Worm (Caenorhabditis elegans) whole organism, L4 larva: ENCODE results near the gene R02D5.3.
A peak's percentile ranks its signal among the peaks of the same experiment; 100 is the strongest.

Source experiments
- T20F7.1 ChIP-seq: fragments of 200-800 bp; sonication (Bioruptor generic); optimal IDR thresholded peaks from 2 replicates; lab custom pipeline; 2018; ENCODE audit warnings: mild to moderate bottlenecking, missing genetic modification characterization, missing compliant biosample characterization
- Y48G9A.11 ChIP-seq: fragments of 200-800 bp; sonication (Bioruptor generic); IDR thresholded peaks from 2 replicates; pipeline ENCODE4 v1.3.6; 2022; ENCODE audit warnings: missing genetic modification reagents, missing genetic modification characterization, missing compliant biosample characterization
- Y75B8A.6 ChIP-seq: fragments of 200-800 bp; sonication (Bioruptor generic); IDR thresholded peaks from 2 replicates; pipeline ENCODE4 v1.3.6; 2022; ENCODE audit warnings: missing genetic modification reagents, missing genetic modification characterization, missing compliant biosample characterization
- ama-1 ChIP-seq: fragments of 150-350 bp; optimal IDR thresholded peaks from 2 replicates; lab custom pipeline; 2014; ENCODE audit warnings: inconsistent platforms, mixed read lengths
- attf-4 ChIP-seq: sonication (generic microtip); optimal IDR thresholded peaks from 3 replicates; lab custom pipeline; 2017; ENCODE audit warnings: missing biosample characterization, missing genetic modification characterization
- ceh-20 ChIP-seq: fragments of 200-800 bp; sonication (Bioruptor generic); IDR thresholded peaks from 2 replicates; pipeline ENCODE4 v1.3.6; 2022; ENCODE audit warnings: missing genetic modification reagents, missing genetic modification characterization, missing compliant biosample characterization
- daf-16 ChIP-seq, 3 experiments: sonication (generic microtip); optimal IDR thresholded peaks; 2 replicates each; lab custom pipeline; 2016 to 2017; ENCODE audit warnings: missing genetic modification characterization in 3 of 3, missing genetic modification reagents in 3 of 3, mild to moderate bottlenecking in 2 of 3, missing compliant biosample characterization in 2 of 3, missing biosample characterization in 1 of 3, moderate library complexity in 1 of 3
- daf-8 ChIP-seq: fragments of 200-800 bp; sonication (Bioruptor generic); IDR thresholded peaks from 2 replicates; pipeline ENCODE4 v1.3.6; 2022; ENCODE audit warnings: missing genetic modification characterization, missing compliant biosample characterization
- dmd-6 ChIP-seq: fragments of 200-800 bp; sonication (Bioruptor generic); IDR thresholded peaks from 2 replicates; pipeline ENCODE4 v1.3.6; 2022; ENCODE audit warnings: missing genetic modification reagents, missing genetic modification characterization, missing compliant biosample characterization
- dpl-1 ChIP-seq: fragments of 150-350 bp; optimal IDR thresholded peaks from 2 replicates; lab custom pipeline; 2014; ENCODE audit warnings: missing biosample characterization, missing genetic modification reagents, missing genetic modification characterization
- dve-1 ChIP-seq: sonication (generic microtip); optimal IDR thresholded peaks from 2 replicates; lab custom pipeline; 2017; ENCODE audit warnings: antibody characterized with exemption, mild to moderate bottlenecking, missing genetic modification characterization, missing compliant biosample characterization; ENCODE audit not compliant: insufficient read depth
- gei-8 ChIP-seq: fragments of 200-800 bp; sonication (Bioruptor generic); optimal IDR thresholded peaks from 2 replicates; lab custom pipeline; 2018; ENCODE audit warnings: mild to moderate bottlenecking, missing genetic modification characterization, missing compliant biosample characterization
- hlh-11 ChIP-seq: fragments of 200-800 bp; sonication (Bioruptor generic); optimal IDR thresholded peaks from 2 replicates; lab custom pipeline; 2018; ENCODE audit warnings: mild to moderate bottlenecking, missing genetic modification characterization, missing compliant biosample characterization
- hmg-1.1 ChIP-seq: fragments of 200-800 bp; sonication (Bioruptor generic); IDR thresholded peaks from 2 replicates; pipeline ENCODE4 v1.3.6; 2022; ENCODE audit warnings: missing genetic modification reagents, missing genetic modification characterization, missing compliant biosample characterization
- lin-29 ChIP-seq: fragments of 200-800 bp; sonication (Bioruptor generic); IDR thresholded peaks from 2 replicates; pipeline ENCODE4 v1.3.6; 2022; ENCODE audit warnings: missing genetic modification reagents, missing genetic modification characterization, missing compliant biosample characterization
- mep-1 ChIP-seq: fragments of 150-350 bp; sonication (generic microtip); optimal IDR thresholded peaks from 3 replicates; lab custom pipeline; 2014; ENCODE audit warnings: missing biosample characterization, missing genetic modification characterization
- nhr-111 ChIP-seq: fragments of 200-800 bp; sonication (Bioruptor generic); optimal IDR thresholded peaks from 2 replicates; lab custom pipeline; 2018; ENCODE audit warnings: mild to moderate bottlenecking, missing genetic modification characterization, missing compliant biosample characterization
- nhr-28 ChIP-seq: fragments of 150-350 bp; optimal IDR thresholded peaks from 2 replicates; lab custom pipeline; 2014; ENCODE audit warnings: missing biosample characterization, missing genetic modification characterization
- nhr-41 ChIP-seq: fragments of 200-800 bp; sonication (Bioruptor generic); IDR thresholded peaks from 2 replicates; pipeline ENCODE4 v1.3.6; 2022; ENCODE audit warnings: missing genetic modification reagents, missing genetic modification characterization, missing compliant biosample characterization
- nhr-6 ChIP-seq: fragments of 150-350 bp; optimal IDR thresholded peaks from 2 replicates; lab custom pipeline; 2014; ENCODE audit warnings: missing biosample characterization, missing genetic modification characterization
- pqm-1 ChIP-seq: sonication (generic microtip); optimal IDR thresholded peaks from 2 replicates; lab custom pipeline; 2017; ENCODE audit warnings: missing biosample characterization, missing genetic modification characterization
- rbr-2 ChIP-seq: sonication (generic microtip); optimal IDR thresholded peaks from 2 replicates; lab custom pipeline; 2016; ENCODE audit warnings: missing genotype, missing genetic modification characterization, missing compliant biosample characterization
- sdz-12 ChIP-seq: fragments of 200-800 bp; sonication (Bioruptor generic); optimal IDR thresholded peaks from 2 replicates; lab custom pipeline; 2018; ENCODE audit warnings: mild to moderate bottlenecking, missing genetic modification characterization, missing compliant biosample characterization
- set-16 ChIP-seq: fragments of 200-800 bp; sonication (Bioruptor generic); IDR thresholded peaks from 2 replicates; pipeline ENCODE4 v1.3.6; 2022; ENCODE audit warnings: missing genetic modification reagents, missing genetic modification characterization, missing compliant biosample characterization
- skn-1 ChIP-seq: fragments of 150-350 bp; optimal IDR thresholded peaks from 2 replicates; lab custom pipeline; 2014; ENCODE audit warnings: missing biosample characterization, missing genetic modification characterization
- tra-1 ChIP-seq: fragments of 200-800 bp; sonication (Bioruptor generic); IDR thresholded peaks from 2 replicates; pipeline ENCODE4 v1.3.6; 2022; ENCODE audit warnings: missing genetic modification reagents, missing genetic modification characterization, missing compliant biosample characterization
- unc-62 ChIP-seq, 3 experiments: fragments of 150-350 bp in 1 of 3; sonication (generic microtip); optimal IDR thresholded peaks in 2 of 3; peaks in 1 of 3; 1 replicate in 1 of 3; 2 replicates in 2 of 3; lab custom pipeline; 2014 to 2017; ENCODE audit warnings: missing biosample characterization in 3 of 3, missing genetic modification characterization in 3 of 3, missing genetic modification reagents in 3 of 3, missing genotype in 1 of 3
- zfp-3 ChIP-seq: fragments of 200-800 bp; sonication (Bioruptor generic); conservative IDR thresholded peaks from 2 replicates; pipeline ENCODE4 v1.3.6; 2022; ENCODE audit warnings: missing genetic modification reagents, missing genetic modification characterization, missing compliant biosample characterization

Gene R02D5.3

DNA sequence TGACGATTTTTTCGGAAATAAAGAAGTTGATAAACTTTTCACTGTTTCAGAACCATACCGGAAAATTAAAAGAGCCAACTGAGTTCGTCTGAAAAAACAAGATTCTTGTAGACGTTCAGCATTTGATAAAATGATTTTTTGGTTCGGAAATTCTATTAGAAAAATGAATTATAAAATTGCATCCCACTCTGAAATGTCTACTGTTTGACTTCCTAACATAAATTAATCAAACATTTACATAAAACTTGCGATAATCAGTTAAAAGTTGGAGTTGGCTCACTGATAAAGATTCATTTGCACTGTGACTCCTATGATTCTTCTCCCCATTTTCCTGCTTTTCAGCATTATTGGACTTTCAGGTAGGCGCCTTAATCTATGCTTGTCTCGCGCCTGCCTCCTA is 14.0 kb upstream of the R02D5.3 start, which contains the start of gene clec-57:
TSS of gene clec-57 (plus strand) at position 301 of the 400 bp plus-strand sequence.
- TF ChIP-seq unc-62 (GFP tag; optimal IDR thresholded peaks at IDR 0.05 in 1 of 2; lab: Kevin White, UChicago) (peak in 1 of 2 experiments; percentile 88), unc-62 (tag; optimal IDR thresholded peaks at IDR 0.05; lab: Kevin White, UChicago) (no peak), dmd-6 (GFP tag; lab: Robert Waterston, UW) (no peak)

DNA sequence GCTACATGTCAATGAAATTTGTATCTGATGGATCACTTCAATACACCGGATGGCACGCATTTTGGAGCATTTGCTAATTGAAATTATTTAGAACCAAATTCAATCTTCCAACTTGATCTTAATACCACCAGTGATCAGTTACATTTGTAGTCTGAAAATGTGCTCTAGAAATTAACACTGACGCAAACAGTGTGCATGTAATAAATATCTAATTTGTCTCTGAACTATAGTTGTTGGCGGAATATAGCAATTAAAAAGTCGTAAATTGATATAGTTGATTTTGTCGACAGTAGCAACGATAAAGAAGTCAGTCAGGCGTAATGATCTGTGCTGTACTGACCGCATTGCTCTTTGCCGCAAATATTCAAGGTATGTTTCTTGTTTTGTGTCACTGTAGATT is 10.7 kb upstream of the R02D5.3 start, which contains the start of gene clec-227:
TSS of gene clec-227 (plus strand) at position 301 of the 400 bp plus-strand sequence.
- TF ChIP-seq Y75B8A.6 (GFP tag; lab: Robert Waterston, UW) (no peak), nhr-28 (peak; percentile 37)

- TF ChIP-seq hlh-11 (tag; lab: Kevin White, UChicago): peak; percentile 2
- 0 out of 2 replicates have a peak, but pooled peaks have one; percentile 18 for TF ChIP-seq ceh-20 (GFP tag; lab: Robert Waterston, UW)
- peak; percentile 35 for TF ChIP-seq pqm-1 (tag; lab: Kevin White, UChicago)
- no peak for TF ChIP-seq lin-29
- peak; percentile 36 for TF ChIP-seq nhr-28
These were observed 8.9 kb upstream of the R02D5.3 start, which contains the start of gene clec-56 for ce11 chrV:14474099-14474498. Gene clec-56 (plus strand): TSS chrV:14474399.

- TF ChIP-seq rbr-2 (tag; lab: Kevin White, UChicago) (no peak), daf-16 (GFP tag; optimal IDR thresholded peaks at IDR 0.05; lab: Kevin White, UChicago) (no peak), daf-16 (tag; optimal IDR thresholded peaks at IDR 0.05; lab: Kevin White, UChicago) (peak; percentile 37), ama-1 (no peak), unc-62 (GFP tag; optimal IDR thresholded peaks at IDR 0.05 in 1 of 2; lab: Kevin White, UChicago) (peak in 1 of 2 experiments; percentile 43), unc-62 (tag; optimal IDR thresholded peaks at IDR 0.05; lab: Kevin White, UChicago) (no peak), hlh-11 (tag; lab: Kevin White, UChicago) (peak; percentile 17), daf-8 (GFP tag; lab: Robert Waterston, UW) (no peak), tra-1 (0 out of 2 replicates have a peak, but pooled peaks have one; percentile 27), nhr-28 (peak; percentile 18), T20F7.1 (GFP tag; lab: Kevin White, UChicago) (no peak), nhr-111 (GFP tag; lab: Kevin White, UChicago) (no peak), pqm-1 (tag; lab: Kevin White, UChicago) (no peak), dve-1 (tag; lab: Kevin White, UChicago) (peak; percentile 12), zfp-3 (GFP tag; lab: Robert Waterston, UW) (no peak), dmd-6 (GFP tag; lab: Robert Waterston, UW) (peak; percentile 49; the same call in 1 of the 2 replicates)
These were observed 6.3 kb upstream of the R02D5.3 start, which contains the start of gene clec-54 for ce11 chrV:14476680-14477079. Gene clec-54 (plus strand): TSS chrV:14476903.

- TF ChIP-seq gei-8 (GFP tag; lab: Kevin White, UChicago) (no peak), Y48G9A.11 (GFP tag; lab: Robert Waterston, UW) (no peak), skn-1 (tag; lab: Kevin White, UChicago) (no peak), attf-4 (tag; lab: Kevin White, UChicago) (no peak), sdz-12 (GFP tag; lab: Kevin White, UChicago) (no peak), nhr-6 (tag; lab: Kevin White, UChicago) (no peak), nhr-41 (no peak), hmg-1.1 (no peak), mep-1 (tag; lab: Kevin White, UChicago) (no peak), dpl-1 (GFP tag; lab: Kevin White, UChicago) (no peak)
These were observed 4.0 kb upstream of the R02D5.3 start, which contains the start of gene clec-55 for ce11 chrV:14478979-14479378. Gene clec-55 (plus strand): TSS chrV:14479279.

DNA sequence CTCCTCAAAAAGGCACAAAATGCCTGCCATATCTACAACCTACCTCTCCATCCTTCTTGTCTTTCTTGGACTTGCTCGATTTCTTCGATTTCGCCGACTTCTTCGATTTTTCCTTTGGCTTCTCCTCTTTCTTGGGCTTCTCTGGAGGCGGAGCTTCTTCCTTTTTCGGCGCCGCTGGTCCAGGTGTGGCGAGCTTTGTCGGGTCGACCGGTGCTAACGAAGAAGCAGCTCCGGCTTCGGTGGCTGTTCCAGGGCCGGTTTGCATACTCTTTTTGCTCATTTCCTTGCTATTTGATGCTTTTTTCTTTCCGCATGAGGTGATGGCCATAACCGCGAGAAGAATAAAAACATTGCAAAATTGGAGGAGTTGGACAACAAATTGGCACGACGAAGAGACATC is 2.4 kb upstream of the R02D5.3 start:
- peak; percentile 83 for TF ChIP-seq set-16 (GFP tag; lab: Robert Waterston, UW)
- no peak for TF ChIP-seq Y75B8A.6 (GFP tag; lab: Robert Waterston, UW)
- TF ChIP-seq, all 104 proteins: peak for 1
